Worm (Caenorhabditis elegans): Measurements from ENCODE around the gene epg-9.

DNA sequence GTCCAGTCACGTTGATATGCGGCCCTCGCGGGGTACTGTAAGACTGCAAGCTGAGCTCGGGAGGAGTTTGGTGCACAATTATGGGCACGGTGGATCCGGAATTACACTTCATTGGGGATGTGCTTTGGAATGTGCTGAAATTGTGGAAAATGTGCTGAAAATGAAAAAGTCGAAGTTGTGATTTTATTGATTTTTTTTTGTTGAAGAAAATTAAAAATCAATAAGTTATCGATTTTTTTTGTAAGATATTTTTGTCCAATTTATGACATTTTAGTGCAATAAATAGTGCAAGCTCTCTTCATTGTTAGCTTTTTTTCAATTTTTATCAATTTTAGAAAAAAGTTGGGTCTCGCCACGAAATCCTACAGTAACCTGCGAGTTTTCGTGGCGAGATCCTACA is 15.9 kb downstream of the epg-9 start:
- TF ChIP-seq dpl-1 (GFP tag; optimal IDR thresholded peaks at IDR 0.05) (no peak), tbx-2 (tag; optimal IDR thresholded peaks at IDR 0.05) (no peak), aha-1 (tag; optimal IDR thresholded peaks at IDR 0.05) (no peak), skn-1 (tag; optimal IDR thresholded peaks at IDR 0.05) (no peak), ztf-4 (tag; optimal IDR thresholded peaks at IDR 0.05) (no peak), ama-1 (optimal IDR thresholded peaks at IDR 0.05) (no peak), mef-2 (tag; optimal IDR thresholded peaks at IDR 0.05) (no peak), blmp-1 (tag; optimal IDR thresholded peaks at IDR 0.05) (no peak), pqm-1 (tag; optimal IDR thresholded peaks at IDR 0.05) (no peak), ztf-11 (tag; optimal IDR thresholded peaks at IDR 0.05) (no peak), ets-5 (GFP tag; IDR thresholded peaks at IDR 0.05) (no peak)

All from whole organism, L1 larva.